Fruit fly (Drosophila melanogaster): ENCODE data around the gene Cyp4s3.

Cyp4s3 gene

dm6 chrX:15138994-15139863 lies 22.9 kb upstream of the Cyp4s3 start, which contains the start of gene RpL37-1 (continued):
- TF ChIP-seq svp (GFP tag) (no peak), CG8119 (GFP tag; IDR thresholded peaks at IDR 0.05) (no peak), fd85E (GFP tag; optimal IDR thresholded peaks at IDR 0.05) (no peak), cyc (GFP tag; optimal IDR thresholded peaks at IDR 0.05) (peak; percentile 61), CG10631 (GFP tag; optimal IDR thresholded peaks at IDR 0.05) (peak; percentile 17), CG6808 (GFP tag; optimal IDR thresholded peaks at IDR 0.05) (peak; percentile 20), Eip75B (GFP tag; optimal IDR thresholded peaks at IDR 0.05) (peak; percentile 71), OdsH (GFP tag; optimal IDR thresholded peaks at IDR 0.05) (peak; percentile 26), spab (GFP tag; optimal IDR thresholded peaks at IDR 0.05) (no peak), Eip93F (GFP tag; optimal IDR thresholded peaks at IDR 0.05) (no peak), Gug (GFP tag; IDR thresholded peaks at IDR 0.05) (no peak), achi (GFP tag; optimal IDR thresholded peaks at IDR 0.05) (peak; percentile 25), Ets21C (GFP tag; optimal IDR thresholded peaks at IDR 0.05) (no peak), Hr39 (GFP tag; optimal IDR thresholded peaks at IDR 0.05) (peak; percentile 51), net (GFP tag; optimal IDR thresholded peaks at IDR 0.05) (peak; percentile 58), CG8319 (GFP tag; optimal IDR thresholded peaks at IDR 0.05) (no peak), CG7368 (GFP tag; optimal IDR thresholded peaks at IDR 0.05) (peak; percentile 19)

- TF ChIP-seq acj6 (GFP tag; optimal IDR thresholded peaks at IDR 0.05): no peak
- no peak for TF ChIP-seq Gug (GFP tag; IDR thresholded peaks at IDR 0.05)
- no peak for TF ChIP-seq topi (GFP tag; optimal IDR thresholded peaks at IDR 0.05)
- no peak for TF ChIP-seq Lpt (GFP tag; optimal IDR thresholded peaks at IDR 0.05)
- TF ChIP-seq CG9139 (GFP tag; optimal IDR thresholded peaks at IDR 0.05): no peak
- TF ChIP-seq CG11294 (GFP tag; IDR thresholded peaks at IDR 0.05): no peak
Measured at dm6 chrX:15137241-15137640, 20.9 kb upstream of the Cyp4s3 start.

- no peak for TF ChIP-seq Eip75B (GFP tag; optimal IDR thresholded peaks at IDR 0.05)
- TF ChIP-seq CG9139 (GFP tag; optimal IDR thresholded peaks at IDR 0.05): no peak
- no peak for TF ChIP-seq CG10669 (GFP tag; optimal IDR thresholded peaks at IDR 0.05)
- TF ChIP-seq cyc (GFP tag; optimal IDR thresholded peaks at IDR 0.05): no peak
- TF ChIP-seq topi (GFP tag; optimal IDR thresholded peaks at IDR 0.05): no peak
- no peak for TF ChIP-seq esn (GFP tag; optimal IDR thresholded peaks at IDR 0.05)
- TF ChIP-seq Hr38 (GFP tag; optimal IDR thresholded peaks at IDR 0.05): no peak
- TF ChIP-seq CG4318 (GFP tag; optimal IDR thresholded peaks at IDR 0.05): no peak
- no peak for TF ChIP-seq CG1621 (tag; optimal IDR thresholded peaks at IDR 0.05)
- no peak for TF ChIP-seq dsx (GFP tag; optimal IDR thresholded peaks at IDR 0.05; ENCODE audit: poor library complexity, severe bottlenecking)
- no peak for TF ChIP-seq CG10631 (GFP tag; optimal IDR thresholded peaks at IDR 0.05)
- TF ChIP-seq pdm3 (GFP tag; optimal IDR thresholded peaks at IDR 0.05): no peak
- TF ChIP-seq Sox14 (GFP tag; optimal IDR thresholded peaks at IDR 0.05): no peak
- TF ChIP-seq CG34406 (GFP tag; optimal IDR thresholded peaks at IDR 0.05): no peak
- no peak for TF ChIP-seq CG3919 (GFP tag; optimal IDR thresholded peaks at IDR 0.05)
- TF ChIP-seq CG6163 (GFP tag; IDR thresholded peaks at IDR 0.05): no peak
- TF ChIP-seq Sox15 (GFP tag; optimal IDR thresholded peaks at IDR 0.05): no peak
- no peak for TF ChIP-seq CG11902 (GFP tag; optimal IDR thresholded peaks at IDR 0.05)
- no peak for TF ChIP-seq CG8319 (GFP tag; optimal IDR thresholded peaks at IDR 0.05)
- TF ChIP-seq achi (GFP tag; optimal IDR thresholded peaks at IDR 0.05): no peak
- no peak for TF ChIP-seq net (GFP tag; optimal IDR thresholded peaks at IDR 0.05)
- no peak for TF ChIP-seq CG11762 (GFP tag; optimal IDR thresholded peaks at IDR 0.05; ENCODE audit: insufficient read depth)
- no peak for TF ChIP-seq svp (GFP tag)
- TF ChIP-seq OdsH (GFP tag; optimal IDR thresholded peaks at IDR 0.05): no peak
- TF ChIP-seq ss (GFP tag; optimal IDR thresholded peaks at IDR 0.05): no peak
- TF ChIP-seq fd85E (GFP tag; optimal IDR thresholded peaks at IDR 0.05): no peak
- no peak for TF ChIP-seq Gug (GFP tag; IDR thresholded peaks at IDR 0.05)
- TF ChIP-seq acj6 (GFP tag; optimal IDR thresholded peaks at IDR 0.05): no peak
- 0 out of 3 replicates have a peak, but pooled peaks have one; percentile 27 for TF ChIP-seq CG8119 (GFP tag; IDR thresholded peaks at IDR 0.05)
- TF ChIP-seq CG32006 (GFP tag; optimal IDR thresholded peaks at IDR 0.05): peak; percentile 59
- TF ChIP-seq Met (GFP tag; optimal IDR thresholded peaks at IDR 0.05): no peak
- no peak for TF ChIP-seq fkh (GFP tag; optimal IDR thresholded peaks at IDR 0.05)
- TF ChIP-seq Lpt (GFP tag; optimal IDR thresholded peaks at IDR 0.05): peak; percentile 14
- TF ChIP-seq eg (GFP tag; IDR thresholded peaks at IDR 0.05): peak; percentile 42; the same call in 2 of the 3 replicates
- TF ChIP-seq CG11294 (GFP tag; IDR thresholded peaks at IDR 0.05): no peak
- no peak for TF ChIP-seq Blimp-1 (GFP tag; optimal IDR thresholded peaks at IDR 0.05)
- TF ChIP-seq CG16779 (tag; optimal IDR thresholded peaks at IDR 0.05): no peak
- TF ChIP-seq CG15336 (GFP tag; IDR thresholded peaks at IDR 0.05): peak; percentile 45
Measured at dm6 chrX:15132065-15132464, 15.7 kb upstream of the Cyp4s3 start.
